Fruit fly (Drosophila melanogaster) whole organism, wandering third instar larva: ENCODE data around the gene rdog.

ENCODE experiments used
- Abd-B ChIP-seq: fragments of >200 bp; optimal IDR thresholded peaks from 2 replicates; lab custom pipeline; 2017; ENCODE audit warnings: missing biosample characterization, missing genetic modification characterization
- CG32264 ChIP-seq: fragments of 200-800 bp; sonication (Bioruptor generic); optimal IDR thresholded peaks from 2 replicates; lab custom pipeline; 2016; ENCODE audit warnings: missing biosample characterization, missing genetic modification characterization
- CG9705 ChIP-seq: fragments of 200-800 bp; sonication (Bioruptor generic); optimal IDR thresholded peaks from 2 replicates; lab custom pipeline; 2018; ENCODE audit warnings: missing biosample characterization, mild to moderate bottlenecking, missing genetic modification characterization
- CrebA ChIP-seq: fragments of 200-800 bp; sonication (Bioruptor generic); optimal IDR thresholded peaks from 2 replicates; lab custom pipeline; 2016; ENCODE audit warnings: missing biosample characterization, mild to moderate bottlenecking, missing genetic modification characterization, borderline replicate concordance
- Dfd ChIP-seq: fragments of >200 bp; optimal IDR thresholded peaks from 2 replicates; lab custom pipeline; 2017; ENCODE audit warnings: missing biosample characterization, missing genetic modification characterization
- Dif ChIP-seq: fragments of 200-275, 200-300 bp; sonication (Bioruptor generic); optimal IDR thresholded peaks from 2 replicates; lab custom pipeline; 2018; ENCODE audit warnings: missing biosample characterization, missing genetic modification characterization; ENCODE audit not compliant: partially characterized antibody
- GATAd ChIP-seq: sonication (Bioruptor generic); optimal IDR thresholded peaks from 2 replicates; lab custom pipeline; 2016; ENCODE audit warnings: missing biosample characterization, missing genetic modification characterization
- HLH106 ChIP-seq: fragments of 200-800 bp; optimal IDR thresholded peaks from 3 replicates; lab custom pipeline; 2019; ENCODE audit warnings: missing biosample characterization, mild to moderate bottlenecking, missing genetic modification characterization, moderate library complexity
- Hnf4 ChIP-seq: fragments of 200-800 bp; sonication (Bioruptor generic); optimal IDR thresholded peaks from 2 replicates; lab custom pipeline; 2016; ENCODE audit warnings: missing biosample characterization, mild to moderate bottlenecking, missing genetic modification characterization
- Hr78 ChIP-seq: fragments of >200 bp; optimal IDR thresholded peaks from 2 replicates; lab custom pipeline; 2017; ENCODE audit warnings: missing biosample characterization, missing genetic modification characterization
- Hr83 ChIP-seq: fragments of 200-300 bp; sonication (Bioruptor generic); optimal IDR thresholded peaks from 2 replicates; lab custom pipeline; 2016; ENCODE audit warnings: missing biosample characterization, mild to moderate bottlenecking, missing genetic modification characterization, moderate library complexity; ENCODE audit not compliant: poor library complexity, severe bottlenecking
- Jra ChIP-seq: sonication (Bioruptor generic); optimal IDR thresholded peaks from 2 replicates; lab custom pipeline; 2016; ENCODE audit warnings: missing biosample characterization, missing genetic modification characterization
- Mio ChIP-seq: sonication (Bioruptor generic); optimal IDR thresholded peaks from 2 replicates; lab custom pipeline; 2016; ENCODE audit warnings: missing biosample characterization, missing genetic modification characterization
- Myc ChIP-seq: fragments of >200 bp; optimal IDR thresholded peaks from 2 replicates; lab custom pipeline; 2017
- N ChIP-seq: fragments of >200 bp; optimal IDR thresholded peaks from 2 replicates; lab custom pipeline; 2018; ENCODE audit warnings: missing biosample characterization, missing external identifiers, missing genetic modification characterization
- OdsH ChIP-seq: fragments of 200-800 bp; sonication (Bioruptor generic); optimal IDR thresholded peaks from 2 replicates; lab custom pipeline; 2016; ENCODE audit warnings: missing biosample characterization, mild to moderate bottlenecking, missing genetic modification characterization
- Rel ChIP-seq, 2 experiments: fragments of 200-800 bp; sonication (Bioruptor generic) in 1 of 2; optimal IDR thresholded peaks; 2 replicates in 1 of 2; 3 replicates in 1 of 2; lab custom pipeline; 2016 to 2019; ENCODE audit warnings: mild to moderate bottlenecking in 2 of 2, missing biosample characterization in 2 of 2, missing genetic modification characterization in 2 of 2, moderate library complexity in 1 of 2
- Sp1 ChIP-seq: fragments of 200-800 bp; sonication (Bioruptor generic); optimal IDR thresholded peaks from 3 replicates; lab custom pipeline; 2019; ENCODE audit warnings: missing biosample characterization, mild to moderate bottlenecking, missing genetic modification characterization, moderate library complexity
- Vsx2 ChIP-seq: fragments of 200-300, 225-300 bp; sonication (Bioruptor generic); optimal IDR thresholded peaks from 2 replicates; lab custom pipeline; 2018; ENCODE audit warnings: missing biosample characterization, missing genetic modification characterization; ENCODE audit not compliant: partially characterized antibody
- br ChIP-seq: fragments of 200-800 bp; sonication (Bioruptor generic); optimal IDR thresholded peaks from 2 replicates; lab custom pipeline; 2016; ENCODE audit warnings: missing biosample characterization, missing genetic modification characterization
- brk ChIP-seq: fragments of 200-800 bp; sonication (Bioruptor generic); optimal IDR thresholded peaks from 2 replicates; lab custom pipeline; 2016; ENCODE audit warnings: missing biosample characterization, mild to moderate bottlenecking, missing genetic modification characterization
- dl ChIP-seq, 2 experiments: fragments of 175-275, 200-275 bp in 1 of 2; fragments of 200-275 bp in 1 of 2; sonication (Bioruptor generic); optimal IDR thresholded peaks; lab custom pipeline; 2018; ENCODE audit warnings: mild to moderate bottlenecking in 2 of 2, missing biosample characterization in 2 of 2, missing genetic modification characterization in 2 of 2, moderate library complexity in 2 of 2; ENCODE audit not compliant: partially characterized antibody in 2 of 2, insufficient read depth in 1 of 2
- dmrt93B ChIP-seq: fragments of 200-800 bp; sonication (Bioruptor generic); optimal IDR thresholded peaks from 2 replicates; lab custom pipeline; 2018; ENCODE audit warnings: missing biosample characterization, mild to moderate bottlenecking, missing genetic modification characterization
- dsf ChIP-seq: sonication (Bioruptor generic); optimal IDR thresholded peaks from 2 replicates; lab custom pipeline; 2016; ENCODE audit warnings: missing biosample characterization, missing genetic modification characterization, borderline replicate concordance
- ey ChIP-seq: fragments of 200-800 bp; sonication (Bioruptor generic); optimal IDR thresholded peaks from 2 replicates; lab custom pipeline; 2016; ENCODE audit warnings: missing biosample characterization, missing genetic modification characterization
- foxo ChIP-seq, 2 experiments: fragments of 200-800 bp; sonication (Bioruptor generic); optimal IDR thresholded peaks; 2 replicates in 1 of 2; 3 replicates in 1 of 2; lab custom pipeline; 2016 to 2017; ENCODE audit warnings: missing biosample characterization in 2 of 2, missing genetic modification characterization in 2 of 2
- fru ChIP-seq: fragments of 200-800 bp; sonication (Bioruptor generic); optimal IDR thresholded peaks from 3 replicates; lab custom pipeline; 2016; ENCODE audit warnings: missing biosample characterization, mild to moderate bottlenecking, missing genetic modification characterization
- h ChIP-seq: fragments of 200-800 bp; sonication (Bioruptor generic); optimal IDR thresholded peaks from 3 replicates; lab custom pipeline; 2016; ENCODE audit warnings: missing biosample characterization, mild to moderate bottlenecking, missing genetic modification characterization
- jim ChIP-seq: fragments of 175-275, 200-325 bp; sonication (Bioruptor generic); optimal IDR thresholded peaks from 2 replicates; lab custom pipeline; 2016; ENCODE audit warnings: missing biosample characterization, mild to moderate bottlenecking, missing genetic modification characterization
- lola ChIP-seq: fragments of >200 bp; optimal IDR thresholded peaks from 2 replicates; lab custom pipeline; 2017; ENCODE audit warnings: missing biosample characterization, missing genetic modification characterization
- pan ChIP-seq: fragments of >200 bp; optimal IDR thresholded peaks from 2 replicates; lab custom pipeline; 2017
- psq ChIP-seq: fragments of 200-800 bp; sonication (Bioruptor generic); optimal IDR thresholded peaks from 3 replicates; lab custom pipeline; 2017; ENCODE audit warnings: missing biosample characterization, mild to moderate bottlenecking, missing genetic modification characterization, moderate library complexity
- rgr ChIP-seq: fragments of 200-800 bp; sonication (Bioruptor generic); optimal IDR thresholded peaks from 3 replicates; lab custom pipeline; 2016; ENCODE audit warnings: missing biosample characterization, mild to moderate bottlenecking, missing genetic modification characterization
- sage ChIP-seq: fragments of 200-800 bp; sonication (Bioruptor generic); optimal IDR thresholded peaks from 2 replicates; lab custom pipeline; 2016; ENCODE audit warnings: missing biosample characterization, mild to moderate bottlenecking, missing genetic modification characterization
- sv ChIP-seq: fragments of 200-800 bp; sonication (Bioruptor generic); optimal IDR thresholded peaks from 3 replicates; lab custom pipeline; 2016; ENCODE audit warnings: missing biosample characterization, missing genetic modification characterization
- tai ChIP-seq: sonication (Bioruptor generic); optimal IDR thresholded peaks from 2 replicates; lab custom pipeline; 2016; ENCODE audit warnings: missing biosample characterization, missing genetic modification characterization
- usp ChIP-seq: fragments of >200 bp; optimal IDR thresholded peaks from 2 replicates; lab custom pipeline; 2017; ENCODE audit warnings: missing biosample characterization, missing genetic modification characterization
- woc ChIP-seq: sonication (Bioruptor generic); optimal IDR thresholded peaks from 2 replicates; lab custom pipeline; 2016; ENCODE audit warnings: missing biosample characterization, mild to moderate bottlenecking, missing genetic modification characterization

rdog gene

dm6 chr3R:29211702-29212101 is 53.8 kb downstream of the rdog start:
- no peak for TF ChIP-seq CrebA (GFP tag; lab: Kevin White, UChicago)
- TF ChIP-seq Vsx2 (GFP tag; lab: Kevin White, UChicago) = no peak
- TF ChIP-seq ey = no peak
- no peak for TF ChIP-seq dl (GFP tag; optimal IDR thresholded peaks at IDR 0.05; lab: Kevin White, UChicago; ENCODE audit: insufficient read depth in 1 of 2, partially characterized antibody in 2 of 2)
- TF ChIP-seq CG32264 = no peak
- TF ChIP-seq Hnf4 = no peak
- TF ChIP-seq, all 38 proteins: peak for 0

dm6 chr3R:29212534-29212933 is 54.6 kb downstream of the rdog start:
- TF ChIP-seq Dfd (GFP tag; lab: Kevin White, UChicago) (peak; percentile 89), CrebA (GFP tag; lab: Kevin White, UChicago) (no peak)

- TF ChIP-seq pan (lab: Kevin White, UChicago) (no peak), OdsH (GFP tag; lab: Kevin White, UChicago) (no peak), fru (no peak), Myc (lab: Kevin White, UChicago) (no peak), Rel (GFP tag; optimal IDR thresholded peaks at IDR 0.05; lab: Kevin White, UChicago) (no peak), Rel (tag; optimal IDR thresholded peaks at IDR 0.05; lab: Kevin White, UChicago) (no peak), CrebA (GFP tag; lab: Kevin White, UChicago) (no peak), psq (GFP tag; lab: Kevin White, UChicago) (no peak), jim (no peak), foxo (GFP tag; optimal IDR thresholded peaks at IDR 0.05; lab: Kevin White, UChicago) (no peak), tai (no peak), Sp1 (no peak), Mio (no peak), Abd-B (GFP tag; lab: Kevin White, UChicago) (no peak), dl (GFP tag; optimal IDR thresholded peaks at IDR 0.05; lab: Kevin White, UChicago; ENCODE audit: insufficient read depth in 1 of 2, partially characterized antibody in 2 of 2) (no peak), Vsx2 (GFP tag; lab: Kevin White, UChicago) (no peak), Jra (GFP tag; lab: Kevin White, UChicago) (no peak), N (GFP tag; lab: Kevin White, UChicago) (no peak), Dif (GFP tag; lab: Kevin White, UChicago) (no peak)
These were observed 55.5 kb downstream of the rdog start for dm6 chr3R:29213416-29213815.

dm6 chr3R:29214262-29214661 is 56.3 kb downstream of the rdog start:
- TF ChIP-seq dl (GFP tag; optimal IDR thresholded peaks at IDR 0.05; lab: Kevin White, UChicago; ENCODE audit: insufficient read depth in 1 of 2, partially characterized antibody in 2 of 2) (no peak), OdsH (GFP tag; lab: Kevin White, UChicago) (peak; percentile 100), CG32264 (peak; percentile 99), Dfd (GFP tag; lab: Kevin White, UChicago) (no peak), brk (GFP tag; lab: Kevin White, UChicago) (peak; percentile 98), h (GFP tag; lab: Kevin White, UChicago) (peak; percentile 100), foxo (GFP tag; optimal IDR thresholded peaks at IDR 0.05; lab: Kevin White, UChicago) (peak; percentile 99 to 100), jim (peak; percentile 87), Abd-B (GFP tag; lab: Kevin White, UChicago) (no peak), Sp1 (peak; percentile 100), ey (peak; percentile 100), lola (GFP tag; lab: Kevin White, UChicago) (no peak), dmrt93B (GFP tag; lab: Kevin White, UChicago) (peak; percentile 99), woc (GFP tag; lab: Kevin White, UChicago) (peak; percentile 99), Hr78 (GFP tag; lab: Kevin White, UChicago) (no peak), fru (peak; percentile 100), Vsx2 (GFP tag; lab: Kevin White, UChicago) (no peak), tai (no peak), Dif (GFP tag; lab: Kevin White, UChicago) (no peak), rgr (peak; percentile 100), GATAd (GFP tag; lab: Kevin White, UChicago) (peak; percentile 99), HLH106 (tag; lab: Kevin White, UChicago) (peak; percentile 100), Mio (peak; percentile 97), pan (lab: Kevin White, UChicago) (no peak), Hnf4 (peak; percentile 100), Hr83 (peak; percentile 99), dsf (GFP tag; lab: Kevin White, UChicago) (peak; percentile 97), br (GFP tag; lab: Kevin White, UChicago) (peak; percentile 100), usp (GFP tag; lab: Kevin White, UChicago) (no peak), CG9705 (GFP tag; lab: Kevin White, UChicago) (peak; percentile 100), Myc (lab: Kevin White, UChicago) (no peak), sv (GFP tag; lab: Kevin White, UChicago) (peak; percentile 99), CrebA (GFP tag; lab: Kevin White, UChicago) (peak; percentile 99), Jra (GFP tag; lab: Kevin White, UChicago) (peak; percentile 99), Rel (GFP tag; optimal IDR thresholded peaks at IDR 0.05; lab: Kevin White, UChicago) (peak; percentile 100), Rel (tag; optimal IDR thresholded peaks at IDR 0.05; lab: Kevin White, UChicago) (peak; percentile 98), N (GFP tag; lab: Kevin White, UChicago) (peak; percentile 45), psq (GFP tag; lab: Kevin White, UChicago) (peak; percentile 99), sage (GFP tag; lab: Kevin White, UChicago) (peak; percentile 99)
